Fruit fly (Drosophila melanogaster): Measurements from ENCODE around the gene btv.

The btv gene

DNA sequence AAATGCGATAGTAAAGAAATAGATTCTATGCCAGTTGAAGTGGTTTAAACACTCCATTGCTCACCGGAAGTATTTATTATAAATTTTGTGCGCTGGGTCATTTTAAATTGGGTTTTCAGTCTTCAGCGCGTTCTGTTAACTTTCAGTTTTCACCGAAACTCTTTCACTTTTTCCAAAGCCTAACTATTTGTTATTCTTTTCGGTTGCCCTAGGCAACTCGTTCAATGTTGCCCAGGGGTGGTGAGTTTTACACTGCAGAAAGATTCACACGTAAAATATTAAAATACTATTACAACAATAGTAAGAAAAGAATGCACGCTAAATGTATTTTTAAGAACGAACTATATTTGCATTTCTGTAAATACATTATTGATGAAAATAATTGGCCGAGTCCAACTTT is at the start of gene btv:
Gene btv (minus strand): TSS at position 101 of the 400 bp plus-strand sequence.
- TF ChIP-seq insv (optimal IDR thresholded peaks at IDR 0.05) (no peak), h (optimal IDR thresholded peaks at IDR 0.05) (no peak), Myc (optimal IDR thresholded peaks at IDR 0.05) (no peak), psq (optimal IDR thresholded peaks at IDR 0.05) (no peak), ttk (optimal IDR thresholded peaks at IDR 0.05) (no peak), Sin3A (optimal IDR thresholded peaks at IDR 0.05) (no peak)

dm6 chr2L:18012168-18012567 is 29.9 kb upstream of the btv start, which contains the start of gene rdo:
rdo (plus strand) TSS chr2L:18012380.
- TF ChIP-seq Sin3A (optimal IDR thresholded peaks at IDR 0.05): no peak
- no peak for TF ChIP-seq psq (optimal IDR thresholded peaks at IDR 0.05)
- no peak for TF ChIP-seq Myc (optimal IDR thresholded peaks at IDR 0.05)
- TF ChIP-seq insv (optimal IDR thresholded peaks at IDR 0.05): no peak
- no peak for TF ChIP-seq h (optimal IDR thresholded peaks at IDR 0.05)
- TF ChIP-seq ttk (optimal IDR thresholded peaks at IDR 0.05): no peak

DNA sequence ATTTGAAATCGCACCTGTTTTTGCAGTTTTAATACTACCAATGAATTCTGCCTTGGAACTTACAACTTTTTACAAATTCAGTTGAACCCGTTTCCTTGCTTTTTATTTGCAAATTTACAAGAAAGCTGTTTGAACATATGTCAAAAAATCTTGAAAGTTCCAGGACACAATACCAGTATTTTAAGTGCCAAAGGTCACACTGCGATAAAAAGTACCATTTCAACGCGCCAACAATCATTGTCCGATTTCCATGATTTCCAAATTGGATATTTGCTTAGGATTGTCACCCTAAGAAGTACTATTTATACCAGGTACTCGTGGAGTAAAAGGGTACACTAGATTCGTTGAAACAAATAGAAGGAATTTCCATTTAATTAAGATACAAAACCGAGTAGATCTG is 29.1 kb upstream of the btv start, which contains the start of gene elfless:
Gene elfless (minus strand): TSS at position 101 of the 400 bp plus-strand sequence.
- TF ChIP-seq h (optimal IDR thresholded peaks at IDR 0.05): no peak
- no peak for TF ChIP-seq Sin3A (optimal IDR thresholded peaks at IDR 0.05)
- TF ChIP-seq ttk (optimal IDR thresholded peaks at IDR 0.05): no peak
- no peak for TF ChIP-seq Myc (optimal IDR thresholded peaks at IDR 0.05)
- no peak for TF ChIP-seq insv (optimal IDR thresholded peaks at IDR 0.05)
- no peak for TF ChIP-seq psq (optimal IDR thresholded peaks at IDR 0.05)

- TF ChIP-seq Sin3A (optimal IDR thresholded peaks at IDR 0.05) (no peak), ttk (optimal IDR thresholded peaks at IDR 0.05) (no peak), h (optimal IDR thresholded peaks at IDR 0.05) (no peak), psq (optimal IDR thresholded peaks at IDR 0.05) (no peak), Myc (optimal IDR thresholded peaks at IDR 0.05) (no peak), insv (optimal IDR thresholded peaks at IDR 0.05) (no peak)
Observed at dm6 chr2L:18009672-18010071, 27.4 kb upstream of the btv start.

DNA sequence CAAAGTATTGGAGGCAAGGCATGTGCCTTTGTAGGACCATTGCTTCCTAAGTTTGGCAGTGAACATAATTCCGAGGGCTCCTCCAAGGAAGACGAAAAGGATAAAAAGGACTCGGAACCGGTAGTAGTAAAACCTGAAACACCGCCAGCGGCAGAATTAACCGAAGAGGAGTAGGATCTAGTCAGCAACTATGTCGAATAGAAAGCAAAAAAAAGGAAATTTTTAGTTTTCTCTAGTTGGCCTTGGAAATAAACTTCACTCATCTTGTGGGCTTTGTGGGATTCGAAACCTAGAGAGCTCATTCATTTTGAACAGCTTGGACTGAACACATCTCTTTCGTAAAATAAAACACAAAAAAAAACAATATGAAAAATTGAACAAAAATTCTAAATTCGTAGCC is 26.4 kb upstream of the btv start, which contains the start of gene CG31740:
Gene CG31740 (plus strand): TSS at position 301 of the 400 bp plus-strand sequence.
- TF ChIP-seq ttk (optimal IDR thresholded peaks at IDR 0.05): no peak
- no peak for TF ChIP-seq Sin3A (optimal IDR thresholded peaks at IDR 0.05)
- TF ChIP-seq h (optimal IDR thresholded peaks at IDR 0.05): no peak
- TF ChIP-seq psq (optimal IDR thresholded peaks at IDR 0.05): no peak
- no peak for TF ChIP-seq Myc (optimal IDR thresholded peaks at IDR 0.05)
- TF ChIP-seq insv (optimal IDR thresholded peaks at IDR 0.05): no peak

DNA sequence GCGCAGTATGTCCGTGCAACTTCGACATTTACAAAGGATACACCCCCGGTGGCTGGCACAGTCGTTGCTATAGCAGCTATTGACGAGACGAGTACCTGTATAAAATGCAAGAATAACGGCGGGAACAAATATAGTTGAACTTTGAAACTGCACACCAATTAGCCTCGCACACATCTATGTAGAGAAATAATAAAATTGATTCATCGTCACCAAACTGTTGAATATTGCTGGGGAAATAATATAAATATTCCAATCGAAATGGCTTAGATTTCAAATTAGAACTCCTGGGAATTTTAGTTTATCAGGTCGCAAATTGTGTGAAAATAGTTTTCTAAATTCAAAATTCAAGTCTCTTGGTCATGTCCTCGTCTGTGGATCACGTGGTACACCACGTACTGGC is 25.4 kb upstream of the btv start, which contains the start of the genes CG42634 and CG42635:
Gene CG42634 (plus strand): TSS at position 301 of the 400 bp plus-strand sequence.
Gene CG42635 (plus strand): TSS at position 301 of the 400 bp plus-strand sequence.
- TF ChIP-seq ttk (optimal IDR thresholded peaks at IDR 0.05): no peak
- TF ChIP-seq psq (optimal IDR thresholded peaks at IDR 0.05): no peak
- no peak for TF ChIP-seq Sin3A (optimal IDR thresholded peaks at IDR 0.05)
- no peak for TF ChIP-seq insv (optimal IDR thresholded peaks at IDR 0.05)
- no peak for TF ChIP-seq Myc (optimal IDR thresholded peaks at IDR 0.05)
- TF ChIP-seq h (optimal IDR thresholded peaks at IDR 0.05): no peak

- TF ChIP-seq ttk (optimal IDR thresholded peaks at IDR 0.05): no peak
- TF ChIP-seq Sin3A (optimal IDR thresholded peaks at IDR 0.05): no peak
- no peak for TF ChIP-seq h (optimal IDR thresholded peaks at IDR 0.05)
- TF ChIP-seq Myc (optimal IDR thresholded peaks at IDR 0.05): no peak
- TF ChIP-seq psq (optimal IDR thresholded peaks at IDR 0.05): no peak
- no peak for TF ChIP-seq insv (optimal IDR thresholded peaks at IDR 0.05)
Observed at dm6 chr2L:18007060-18007459, 24.8 kb upstream of the btv start, which contains the start of gene CG42659. CG42659 (plus strand) TSS chr2L:18007360.

DNA sequence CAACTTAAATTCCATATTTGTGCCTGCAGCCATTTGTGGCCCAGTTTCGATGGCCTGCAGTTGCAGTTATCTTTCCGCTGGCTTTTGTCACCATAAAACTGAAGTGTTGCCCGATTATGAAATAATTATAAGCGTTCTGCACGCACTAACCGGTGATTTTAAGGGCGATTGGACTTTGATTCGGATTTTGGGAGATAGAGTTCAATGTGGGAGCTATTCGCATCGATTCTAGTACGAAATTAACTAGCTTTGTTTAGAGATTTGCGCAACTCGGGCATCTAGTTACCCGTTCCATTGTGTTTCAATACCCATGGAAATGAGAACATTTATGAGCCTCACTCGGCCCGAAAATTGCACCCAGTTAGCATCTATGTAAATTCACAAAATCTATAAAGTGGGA is 24.1 kb upstream of the btv start, which contains the start of gene CG5693:
Gene CG5693 (plus strand): TSS at position 301 of the 400 bp plus-strand sequence.
- TF ChIP-seq ttk (optimal IDR thresholded peaks at IDR 0.05) (no peak), insv (optimal IDR thresholded peaks at IDR 0.05) (no peak), psq (optimal IDR thresholded peaks at IDR 0.05) (no peak), h (optimal IDR thresholded peaks at IDR 0.05) (no peak), Myc (optimal IDR thresholded peaks at IDR 0.05) (no peak), Sin3A (optimal IDR thresholded peaks at IDR 0.05) (no peak)

DNA sequence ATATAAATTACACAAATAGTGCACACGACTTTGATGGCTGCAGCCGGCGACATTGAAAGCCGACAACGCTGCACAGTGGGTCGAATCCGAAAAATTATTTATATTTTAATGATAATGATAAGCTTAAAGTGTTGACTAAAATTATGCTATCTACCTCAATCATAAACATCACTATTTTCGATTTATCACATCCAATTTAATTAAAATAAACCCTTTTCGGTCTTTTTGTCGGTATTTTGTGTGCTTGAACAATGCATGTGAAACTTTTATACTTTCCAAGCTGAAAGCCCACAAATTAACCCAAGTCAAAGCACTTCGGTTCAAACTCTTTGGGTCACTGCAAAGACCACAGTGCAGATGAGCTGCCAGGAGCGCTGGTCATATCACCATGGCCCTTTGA is 23.2 kb upstream of the btv start:
- no peak for TF ChIP-seq psq (optimal IDR thresholded peaks at IDR 0.05)
- TF ChIP-seq Sin3A (optimal IDR thresholded peaks at IDR 0.05): no peak
- TF ChIP-seq ttk (optimal IDR thresholded peaks at IDR 0.05): no peak
- TF ChIP-seq Myc (optimal IDR thresholded peaks at IDR 0.05): no peak
- no peak for TF ChIP-seq insv (optimal IDR thresholded peaks at IDR 0.05)
- TF ChIP-seq h (optimal IDR thresholded peaks at IDR 0.05): no peak

dm6 chr2L:18003028-18003836 is 21.0 kb upstream of the btv start:
- TF ChIP-seq psq (optimal IDR thresholded peaks at IDR 0.05) (no peak), Myc (optimal IDR thresholded peaks at IDR 0.05) (no peak), insv (optimal IDR thresholded peaks at IDR 0.05) (no peak), Sin3A (optimal IDR thresholded peaks at IDR 0.05) (no peak), ttk (optimal IDR thresholded peaks at IDR 0.05) (no peak), h (optimal IDR thresholded peaks at IDR 0.05) (no peak)

dm6 chr2L:18002149-18002548 is 19.9 kb upstream of the btv start:
- TF ChIP-seq insv (optimal IDR thresholded peaks at IDR 0.05) (no peak), Myc (optimal IDR thresholded peaks at IDR 0.05) (no peak), Sin3A (optimal IDR thresholded peaks at IDR 0.05) (no peak)

DNA sequence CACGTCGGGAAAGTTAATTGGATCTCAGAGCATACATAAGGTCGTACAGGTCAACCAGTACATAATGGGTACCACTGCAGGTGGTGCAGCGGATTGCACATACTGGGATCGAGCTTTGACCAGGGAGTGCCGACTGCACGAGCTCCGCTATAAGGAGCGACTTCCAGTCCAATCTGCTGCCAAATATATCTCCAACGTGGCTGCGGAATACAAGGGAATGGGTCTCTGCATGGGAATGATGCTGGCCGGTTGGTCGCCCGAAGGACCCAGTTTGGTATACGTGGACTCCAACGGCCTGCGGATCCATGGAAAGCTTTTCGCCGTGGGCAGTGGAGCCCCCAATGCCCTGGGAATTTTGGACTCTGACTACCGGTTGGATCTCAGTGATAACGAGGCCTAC is 8.5 kb upstream of the btv start:
- TF ChIP-seq ttk (optimal IDR thresholded peaks at IDR 0.05): no peak
